Worm (Caenorhabditis elegans) whole organism, L2 larva: ENCODE data around the gene che-10.

ENCODE experiments used
- C34F6.9 ChIP-seq: fragments of 150-350 bp; optimal IDR thresholded peaks from 2 replicates; lab custom pipeline; 2014; ENCODE audit warnings: missing biosample characterization, missing genetic modification characterization
- F13H6.1 ChIP-seq: sonication (generic microtip); optimal IDR thresholded peaks from 2 replicates; lab custom pipeline; 2016; ENCODE audit warnings: missing genetic modification characterization, missing compliant biosample characterization
- R02D3.7 ChIP-seq: fragments of 150-350 bp; optimal IDR thresholded peaks from 2 replicates; lab custom pipeline; 2014; ENCODE audit warnings: missing biosample characterization, missing genetic modification characterization
- Y55F3AM.14 ChIP-seq: fragments of 200-800 bp; sonication (Bioruptor generic); optimal IDR thresholded peaks from 2 replicates; lab custom pipeline; 2018; ENCODE audit warnings: mild to moderate bottlenecking, missing genetic modification characterization, missing compliant biosample characterization
- ZK546.5 ChIP-seq: sonication (generic microtip); optimal IDR thresholded peaks from 2 replicates; lab custom pipeline; 2017; ENCODE audit warnings: missing biosample characterization, missing genetic modification characterization
- alr-1 ChIP-seq: fragments of 150-350 bp; optimal IDR thresholded peaks from 2 replicates; lab custom pipeline; 2014; ENCODE audit warnings: missing biosample characterization, missing genetic modification characterization
- aly-2 ChIP-seq: fragments of 150-350 bp; optimal IDR thresholded peaks from 2 replicates; lab custom pipeline; 2014; ENCODE audit warnings: missing biosample characterization, missing genetic modification characterization
- blmp-1 ChIP-seq: sonication (generic microtip); optimal IDR thresholded peaks from 2 replicates; lab custom pipeline; 2017; ENCODE audit warnings: missing genetic modification characterization, mild to moderate bottlenecking, missing compliant biosample characterization, antibody characterized with exemption, moderate library complexity; ENCODE audit not compliant: insufficient read depth
- ceh-16 ChIP-seq: fragments of 150-350 bp; optimal IDR thresholded peaks from 2 replicates; lab custom pipeline; 2014; ENCODE audit warnings: missing biosample characterization, missing genetic modification characterization
- crh-2 ChIP-seq: sonication (generic microtip); optimal IDR thresholded peaks from 2 replicates; lab custom pipeline; 2017; ENCODE audit warnings: missing biosample characterization, missing genetic modification characterization
- dmd-4 ChIP-seq: sonication (generic microtip); optimal IDR thresholded peaks from 2 replicates; lab custom pipeline; 2017; ENCODE audit warnings: missing biosample characterization, missing genetic modification characterization
- egl-27 ChIP-seq: sonication (generic microtip); optimal IDR thresholded peaks from 3 replicates; lab custom pipeline; 2017; ENCODE audit warnings: missing biosample characterization, missing genetic modification reagents, missing genetic modification characterization
- elt-3 ChIP-seq: sonication (generic microtip); optimal IDR thresholded peaks from 2 replicates; lab custom pipeline; 2017; ENCODE audit warnings: missing biosample characterization, missing genetic modification characterization
- gmeb-1 ChIP-seq: fragments of 150-350 bp; optimal IDR thresholded peaks from 2 replicates; lab custom pipeline; 2014; ENCODE audit warnings: missing biosample characterization, missing genetic modification characterization
- lin-11 ChIP-seq: fragments of 150-350 bp; sonication (generic microtip); optimal IDR thresholded peaks from 2 replicates; lab custom pipeline; 2014; ENCODE audit warnings: missing biosample characterization, missing genetic modification characterization, inconsistent platforms, mixed read lengths
- lin-13 ChIP-seq: fragments of 150-350 bp; optimal IDR thresholded peaks from 2 replicates; lab custom pipeline; 2014; ENCODE audit warnings: missing biosample characterization, missing genetic modification reagents, missing genetic modification characterization
- lin-39 ChIP-seq: fragments of 150-350 bp; optimal IDR thresholded peaks from 2 replicates; lab custom pipeline; 2014; ENCODE audit warnings: missing biosample characterization, missing genetic modification reagents, missing genetic modification characterization
- lsy-2 ChIP-seq, 2 experiments: fragments of 150-350 bp in 1 of 2; sonication (generic microtip) in 1 of 2; optimal IDR thresholded peaks; 2 replicates each; lab custom pipeline; 2014 to 2017; ENCODE audit warnings: missing biosample characterization in 2 of 2, missing genetic modification characterization in 2 of 2
- mab-5 ChIP-seq: fragments of 150-350 bp; optimal IDR thresholded peaks from 2 replicates; lab custom pipeline; 2014; ENCODE audit warnings: missing biosample characterization, missing genetic modification characterization
- mbf-1 ChIP-seq: sonication (generic microtip); optimal IDR thresholded peaks from 2 replicates; lab custom pipeline; 2017; ENCODE audit warnings: missing biosample characterization, missing genetic modification characterization
- nhr-10 ChIP-seq: sonication (generic microtip); optimal IDR thresholded peaks from 2 replicates; lab custom pipeline; 2017; ENCODE audit warnings: missing biosample characterization, missing genetic modification characterization
- nhr-11 ChIP-seq: fragments of 150-350 bp; optimal IDR thresholded peaks from 2 replicates; lab custom pipeline; 2014; ENCODE audit warnings: missing biosample characterization, missing genetic modification characterization
- nhr-12 ChIP-seq: fragments of 150-350 bp; optimal IDR thresholded peaks from 2 replicates; lab custom pipeline; 2014; ENCODE audit warnings: missing biosample characterization, missing genetic modification characterization
- nhr-129 ChIP-seq: fragments of 150-350 bp; optimal IDR thresholded peaks from 2 replicates; lab custom pipeline; 2014; ENCODE audit warnings: missing biosample characterization, missing genetic modification characterization
- nhr-237 ChIP-seq: fragments of 150-350 bp; optimal IDR thresholded peaks from 2 replicates; lab custom pipeline; 2014; ENCODE audit warnings: missing biosample characterization, missing genetic modification characterization
- nhr-25 ChIP-seq: fragments of 150-350 bp; sonication (generic microtip); optimal IDR thresholded peaks from 3 replicates; lab custom pipeline; 2014; ENCODE audit warnings: missing biosample characterization, missing genetic modification characterization
- nhr-6 ChIP-seq: fragments of 150-350 bp; optimal IDR thresholded peaks from 2 replicates; lab custom pipeline; 2014; ENCODE audit warnings: missing biosample characterization, missing genetic modification characterization
- sem-4 ChIP-seq: fragments of 150-350 bp; optimal IDR thresholded peaks from 2 replicates; lab custom pipeline; 2014; ENCODE audit warnings: missing biosample characterization, missing genetic modification reagents, missing genetic modification characterization
- skn-1 ChIP-seq: sonication (generic microtip); optimal IDR thresholded peaks from 2 replicates; lab custom pipeline; 2017; ENCODE audit warnings: missing biosample characterization, missing genetic modification characterization
- sma-3 ChIP-seq: sonication (generic microtip); optimal IDR thresholded peaks from 2 replicates; lab custom pipeline; 2016; ENCODE audit warnings: missing genetic modification reagents, missing genetic modification characterization, missing compliant biosample characterization
- sma-9 ChIP-seq, 2 experiments: fragments of 150-350 bp in 1 of 2; sonication (generic microtip) in 1 of 2; optimal IDR thresholded peaks; 2 replicates each; lab custom pipeline; 2014 to 2016; ENCODE audit warnings: missing genetic modification characterization in 2 of 2, mild to moderate bottlenecking in 1 of 2, missing biosample characterization in 1 of 2, missing compliant biosample characterization in 1 of 2, missing genetic modification reagents in 1 of 2, moderate library complexity in 1 of 2
- snpc-4 ChIP-seq: fragments of 150-350 bp; optimal IDR thresholded peaks from 2 replicates; lab custom pipeline; 2014; ENCODE audit warnings: missing biosample characterization, missing genetic modification characterization
- unc-62 ChIP-seq: fragments of 150-350 bp; optimal IDR thresholded peaks from 2 replicates; lab custom pipeline; 2014; ENCODE audit warnings: missing biosample characterization, missing genetic modification reagents, missing genetic modification characterization
- zag-1 ChIP-seq: fragments of 150-350 bp; optimal IDR thresholded peaks from 2 replicates; lab custom pipeline; 2014; ENCODE audit warnings: missing biosample characterization, missing genetic modification characterization
- ztf-1 ChIP-seq: fragments of 200-800 bp; sonication (Bioruptor generic); conservative IDR thresholded peaks from 2 replicates; pipeline ENCODE4 v1.3.6; 2022; ENCODE audit warnings: missing genetic modification characterization, missing compliant biosample characterization
- ztf-11 ChIP-seq: sonication (generic microtip); optimal IDR thresholded peaks from 2 replicates; lab custom pipeline; 2017; ENCODE audit warnings: missing biosample characterization, missing genetic modification characterization
- ztf-4 ChIP-seq: fragments of 150-350 bp; optimal IDR thresholded peaks from 2 replicates; lab custom pipeline; 2014; ENCODE audit warnings: missing biosample characterization, missing genetic modification characterization

The che-10 gene

DNA sequence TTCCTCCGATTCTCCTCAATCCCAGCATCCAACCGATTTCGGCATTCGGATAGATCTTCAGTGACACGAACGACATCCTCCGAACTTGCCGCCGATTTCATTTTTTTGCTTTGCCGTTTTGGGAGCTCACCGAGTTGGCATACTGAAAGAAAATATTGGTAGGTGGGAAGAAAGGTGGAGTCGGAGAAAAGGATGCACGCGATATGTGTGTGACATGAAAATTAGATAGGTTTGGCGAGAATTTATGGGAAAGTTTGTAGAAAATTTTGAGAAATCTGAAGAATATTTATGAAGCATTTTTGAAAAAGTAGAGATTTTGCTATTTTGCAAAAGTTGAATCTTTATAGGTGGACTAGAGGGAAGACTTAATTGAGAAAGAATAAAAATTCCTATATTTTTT, at the start of gene che-10:
che-10 (minus strand) TSS at position 101 of the 400 bp plus-strand sequence.
- TF ChIP-seq lin-39 (tag; lab: Kevin White, UChicago) (no peak), gmeb-1 (tag; lab: Kevin White, UChicago) (no peak)
- TF ChIP-seq, all 48 proteins: peak for 0

DNA sequence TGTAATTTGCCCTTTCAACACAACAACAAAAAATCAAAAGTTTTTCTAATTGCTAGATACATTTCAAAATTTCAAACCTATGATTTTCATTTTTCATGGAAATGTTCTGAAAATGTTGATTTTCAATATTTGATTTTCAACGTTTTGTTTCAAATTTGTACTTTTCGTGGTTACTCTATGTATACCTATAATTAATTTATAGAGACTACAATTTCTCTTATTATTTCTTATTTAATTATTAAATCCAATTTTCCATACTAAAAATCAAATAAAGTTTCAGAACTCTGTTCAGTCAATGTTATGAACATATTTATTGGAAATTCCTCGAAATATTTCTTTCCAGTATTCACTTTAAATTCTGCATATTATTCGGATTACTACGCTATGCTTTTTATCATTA, 48.8 kb upstream of the che-10 start, which contains the start of gene sre-39:
sre-39 (plus strand) TSS at position 301 of the 400 bp plus-strand sequence.
- TF ChIP-seq lin-11 (no peak), ZK546.5 (tag; lab: Kevin White, UChicago) (no peak), sma-9 (GFP tag; optimal IDR thresholded peaks at IDR 0.05; lab: Kevin White, UChicago) (no peak), sma-9 (tag; optimal IDR thresholded peaks at IDR 0.05; lab: Kevin White, UChicago) (no peak), sma-3 (GFP tag; lab: Kevin White, UChicago) (no peak), lin-39 (tag; lab: Kevin White, UChicago) (no peak), dmd-4 (tag; lab: Kevin White, UChicago) (no peak), sem-4 (no peak), F13H6.1 (no peak), blmp-1 (tag; lab: Kevin White, UChicago) (no peak), gmeb-1 (tag; lab: Kevin White, UChicago) (no peak), ztf-1 (GFP tag; lab: Robert Waterston, UW) (no peak), skn-1 (tag; lab: Kevin White, UChicago) (no peak), ztf-4 (tag; lab: Kevin White, UChicago) (no peak), lin-13 (no peak)
- TF ChIP-seq, all 48 proteins: peak for 0

DNA sequence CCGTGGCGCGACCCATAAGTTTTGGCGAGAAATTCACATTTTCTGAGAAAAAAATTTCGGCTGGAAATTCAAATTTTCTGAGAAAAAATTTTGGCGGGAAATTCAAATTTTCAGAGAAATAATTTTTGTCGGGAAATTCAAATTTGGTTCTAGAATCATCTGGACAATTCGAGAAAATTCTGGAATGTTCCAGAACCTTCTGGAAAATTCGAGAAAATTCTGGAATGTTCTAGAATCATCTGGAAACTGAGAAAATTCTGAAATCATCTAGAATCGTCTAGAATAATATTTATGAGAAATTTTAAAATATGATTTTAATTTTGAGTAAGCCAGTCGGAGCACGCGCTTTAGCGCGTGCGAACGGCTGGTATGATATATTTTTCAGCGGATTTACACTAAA, 46.7 kb upstream of the che-10 start:
- TF ChIP-seq nhr-237 (tag; lab: Kevin White, UChicago) (no peak), mbf-1 (no peak), C34F6.9 (tag; lab: Kevin White, UChicago) (no peak), sma-3 (GFP tag; lab: Kevin White, UChicago) (no peak), ztf-4 (tag; lab: Kevin White, UChicago) (no peak)

DNA sequence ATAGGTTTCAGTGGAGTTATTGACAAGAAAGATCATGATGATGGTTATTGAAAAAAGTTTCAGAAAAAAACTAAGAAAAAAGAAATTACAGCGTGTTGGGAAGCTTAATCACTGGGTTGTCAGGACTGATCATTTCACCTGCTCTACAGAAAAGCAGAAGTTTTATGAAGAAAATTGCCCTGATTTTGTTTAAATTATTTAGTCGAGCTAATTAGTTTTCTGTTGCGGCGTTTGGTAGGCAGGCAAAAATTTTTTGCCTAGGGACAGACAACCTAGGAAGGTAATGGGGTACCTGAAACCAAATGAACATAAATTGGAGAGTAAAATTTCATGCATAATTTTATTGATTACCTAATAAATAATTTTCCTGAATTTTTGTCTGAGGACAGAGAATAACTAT, 45.6 kb upstream of the che-10 start, which contains the start of gene sre-40:
sre-40 (minus strand) TSS at position 101 of the 400 bp plus-strand sequence.
- TF ChIP-seq crh-2 (tag; lab: Kevin White, UChicago) (no peak), snpc-4 (no peak), nhr-237 (tag; lab: Kevin White, UChicago) (no peak), F13H6.1 (no peak), ztf-4 (tag; lab: Kevin White, UChicago) (no peak), lin-11 (no peak), ztf-11 (tag; lab: Kevin White, UChicago) (no peak), ceh-16 (tag; lab: Kevin White, UChicago) (no peak), mab-5 (no peak), lin-39 (tag; lab: Kevin White, UChicago) (no peak), sma-3 (GFP tag; lab: Kevin White, UChicago) (no peak), C34F6.9 (tag; lab: Kevin White, UChicago) (no peak), aly-2 (tag; lab: Kevin White, UChicago) (no peak), nhr-12 (tag; lab: Kevin White, UChicago) (no peak), nhr-10 (tag; lab: Kevin White, UChicago) (no peak), lsy-2 (tag; optimal IDR thresholded peaks at IDR 0.05; lab: Kevin White, UChicago) (no peak), ztf-1 (GFP tag; lab: Robert Waterston, UW) (no peak), elt-3 (tag; lab: Kevin White, UChicago) (no peak), nhr-11 (no peak), Y55F3AM.14 (no peak)

DNA sequence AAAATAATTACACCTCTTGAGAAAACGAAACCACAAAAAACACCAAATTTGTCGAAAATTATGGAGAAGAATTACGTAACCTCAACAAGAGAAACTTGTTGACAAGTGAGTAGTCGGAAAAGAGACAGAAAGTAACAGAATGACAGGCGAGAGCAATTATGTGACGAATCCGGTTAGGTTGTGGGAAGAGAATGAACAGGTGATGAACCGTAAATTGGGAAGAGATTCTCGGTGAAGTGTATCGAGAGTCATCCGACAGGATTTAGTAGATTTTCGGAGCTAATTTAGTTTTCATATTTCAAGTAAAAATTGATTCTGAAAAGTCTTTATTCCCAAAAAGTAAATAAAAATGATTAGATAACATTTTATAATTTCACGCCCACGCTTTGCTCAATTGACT, 43.2 kb upstream of the che-10 start, which contains the start of gene T05A7.7:
T05A7.7 (minus strand) TSS at position 101 of the 400 bp plus-strand sequence.
- TF ChIP-seq dmd-4 (tag; lab: Kevin White, UChicago) (no peak), unc-62 (no peak), nhr-6 (no peak), R02D3.7 (tag; lab: Kevin White, UChicago) (no peak), crh-2 (tag; lab: Kevin White, UChicago) (no peak), nhr-237 (tag; lab: Kevin White, UChicago) (no peak), egl-27 (tag; lab: Kevin White, UChicago) (no peak), ztf-4 (tag; lab: Kevin White, UChicago) (no peak), nhr-25 (tag; lab: Kevin White, UChicago) (no peak), alr-1 (tag; lab: Kevin White, UChicago) (no peak), zag-1 (no peak), sem-4 (no peak), aly-2 (tag; lab: Kevin White, UChicago) (no peak), nhr-129 (tag; lab: Kevin White, UChicago) (no peak), lin-39 (tag; lab: Kevin White, UChicago) (no peak)
